Fruit fly (Drosophila melanogaster) whole organism, embryonic: Measurements from ENCODE around the gene Cp7Fa.
A peak's percentile ranks its signal among the peaks of the same experiment; 100 is the strongest.

Experiments
- BEAF-32 ChIP-seq: fragments of 200-800 bp; sonication (Bioruptor generic); optimal IDR thresholded peaks from 3 replicates; lab custom pipeline; 2017; ENCODE audit warnings: missing biosample characterization, missing genetic modification characterization, mild to moderate bottlenecking, moderate library complexity, missing genetic modification reagents
- Bgb ChIP-seq: fragments of 200-800 bp; sonication (Bioruptor generic); IDR thresholded peaks from 2 replicates; pipeline ENCODE4 v1.3.6; 2022; ENCODE audit warnings: missing biosample characterization, missing genetic modification characterization; ENCODE audit not compliant: partially characterized antibody
- CG10267 ChIP-seq: fragments of 200-800 bp; sonication (Bioruptor generic); optimal IDR thresholded peaks from 2 replicates; lab custom pipeline; 2018; ENCODE audit warnings: missing biosample characterization, mild to moderate bottlenecking, missing genetic modification characterization, moderate library complexity
- CG11093 ChIP-seq: fragments of 200-800 bp; sonication (Bioruptor generic); IDR thresholded peaks from 3 replicates; pipeline ENCODE4 v1.3.6; 2022; ENCODE audit warnings: missing biosample characterization, missing genetic modification characterization
- CG12219 ChIP-seq: fragments of 200-800 bp; sonication (Bioruptor generic); optimal IDR thresholded peaks from 3 replicates; lab custom pipeline; 2018; ENCODE audit warnings: missing biosample characterization, mild to moderate bottlenecking, missing genetic modification characterization
- CG12391 ChIP-seq: fragments of 200-800 bp; sonication (Bioruptor generic); optimal IDR thresholded peaks from 3 replicates; lab custom pipeline; 2018; ENCODE audit warnings: missing biosample characterization, mild to moderate bottlenecking, missing genetic modification characterization, moderate library complexity
- CG13775 ChIP-seq: fragments of 200-800 bp; sonication (Bioruptor generic); optimal IDR thresholded peaks from 3 replicates; lab custom pipeline; 2017; ENCODE audit warnings: missing biosample characterization, mild to moderate bottlenecking, missing genetic modification characterization
- CG13894 ChIP-seq: fragments of 200-800 bp; sonication (Bioruptor generic); optimal IDR thresholded peaks from 3 replicates; lab custom pipeline; 2018; ENCODE audit warnings: missing biosample characterization, mild to moderate bottlenecking, missing genetic modification characterization, moderate library complexity
- CG14014 ChIP-seq: fragments of 200-800 bp; sonication (Bioruptor generic); IDR thresholded peaks from 2 replicates; pipeline ENCODE4 v1.3.6; 2022; ENCODE audit warnings: missing biosample characterization, missing genetic modification characterization
- CG1529 ChIP-seq: fragments of 200-800 bp; sonication (Bioruptor generic); optimal IDR thresholded peaks from 3 replicates; lab custom pipeline; 2018; ENCODE audit warnings: missing biosample characterization, missing genetic modification characterization
- CG16813 ChIP-seq: fragments of 200-800 bp; sonication (Bioruptor generic); IDR thresholded peaks from 3 replicates; pipeline ENCODE4 v1.3.6; 2022; ENCODE audit warnings: missing biosample characterization, missing genetic modification characterization; ENCODE audit not compliant: partially characterized antibody
- CG16815 ChIP-seq: fragments of 200-800 bp; sonication (Bioruptor generic); optimal IDR thresholded peaks from 3 replicates; lab custom pipeline; 2017; ENCODE audit warnings: missing biosample characterization, mild to moderate bottlenecking, missing genetic modification characterization
- CG17186 ChIP-seq: fragments of 200-800 bp; sonication (Bioruptor generic); optimal IDR thresholded peaks from 3 replicates; lab custom pipeline; 2017; ENCODE audit warnings: missing biosample characterization, missing genetic modification reagents, missing genetic modification characterization
- CG17328 ChIP-seq: fragments of 200-800 bp; sonication (Bioruptor generic); IDR thresholded peaks from 2 replicates; pipeline ENCODE4 v1.3.6; 2022; ENCODE audit warnings: missing biosample characterization, missing genetic modification characterization
- CG2199 ChIP-seq: fragments of 200-800 bp; sonication (Bioruptor generic); IDR thresholded peaks from 3 replicates; pipeline ENCODE4 v1.3.6; 2022; ENCODE audit warnings: missing biosample characterization, missing genetic modification characterization
- CG34422 ChIP-seq: fragments of 200-800 bp; sonication (Bioruptor generic); IDR thresholded peaks from 3 replicates; pipeline ENCODE4 v1.3.6; 2022; ENCODE audit warnings: missing biosample characterization, missing genetic modification characterization
- CG6791 ChIP-seq: fragments of 200-800 bp; sonication (Bioruptor generic); IDR thresholded peaks from 3 replicates; pipeline ENCODE4 v1.3.6; 2022; ENCODE audit warnings: missing biosample characterization, missing genetic modification characterization; ENCODE audit not compliant: partially characterized antibody
- CG7928 ChIP-seq: fragments of 200-800 bp; sonication (Bioruptor generic); optimal IDR thresholded peaks from 2 replicates; lab custom pipeline; 2017; ENCODE audit warnings: missing biosample characterization, mild to moderate bottlenecking, missing genetic modification characterization
- Dad ChIP-seq: fragments of 200-800 bp; sonication (Bioruptor generic); optimal IDR thresholded peaks from 3 replicates; lab custom pipeline; 2016; ENCODE audit warnings: missing biosample characterization, missing genetic modification characterization
- E2f2 ChIP-seq: fragments of 200-800 bp; sonication (Bioruptor generic); IDR thresholded peaks from 2 replicates; pipeline ENCODE4 v1.3.6; 2022; ENCODE audit warnings: missing biosample characterization, missing genetic modification characterization
- Ets97D ChIP-seq: fragments of 200-800 bp; sonication (Bioruptor generic); optimal IDR thresholded peaks from 3 replicates; lab custom pipeline; 2016; ENCODE audit warnings: missing biosample characterization, missing genetic modification characterization
- Fer1 ChIP-seq: fragments of 200-800 bp; sonication (Bioruptor generic); optimal IDR thresholded peaks from 2 replicates; lab custom pipeline; 2017; ENCODE audit warnings: missing biosample characterization, mild to moderate bottlenecking, missing genetic modification characterization
- Hmr ChIP-seq: fragments of 200-800 bp; sonication (Bioruptor generic); optimal IDR thresholded peaks from 3 replicates; lab custom pipeline; 2017; ENCODE audit warnings: mild to moderate bottlenecking, missing biosample characterization, missing genetic modification reagents, missing genetic modification characterization
- Hr3 ChIP-seq: fragments of 200-800 bp; sonication (Bioruptor generic); optimal IDR thresholded peaks from 3 replicates; lab custom pipeline; 2016; ENCODE audit warnings: missing biosample characterization, missing genetic modification characterization
- Max ChIP-seq: fragments of 200-800 bp; sonication (Bioruptor generic); optimal IDR thresholded peaks from 2 replicates; lab custom pipeline; 2016; ENCODE audit warnings: missing biosample characterization, mild to moderate bottlenecking, missing genetic modification characterization
- Med ChIP-seq: fragments of 200-800 bp; sonication (Bioruptor generic); peaks from one replicate; lab custom pipeline; 2016; ENCODE audit warnings: missing biosample characterization, missing genetic modification characterization, mild to moderate bottlenecking, inconsistent platforms, moderate library complexity
- Pdp1 ChIP-seq, 2 experiments: fragments of 200-800 bp; sonication (Bioruptor generic); optimal IDR thresholded peaks; 3 replicates each; lab custom pipeline; 2016; ENCODE audit warnings: missing biosample characterization in 2 of 2, missing genetic modification characterization in 2 of 2, mild to moderate bottlenecking in 1 of 2, moderate library complexity in 1 of 2
- Scr ChIP-seq: fragments of 200-800 bp; sonication (Bioruptor generic); IDR thresholded peaks from 2 replicates; pipeline ENCODE4 v1.3.6; 2022; ENCODE audit warnings: missing biosample characterization, missing genetic modification characterization; ENCODE audit not compliant: partially characterized antibody
- Sin3A ChIP-seq: fragments of >200 bp; optimal IDR thresholded peaks from 2 replicates; lab custom pipeline; 2018
- aop ChIP-seq: fragments of 200-800 bp; sonication (Bioruptor generic); IDR thresholded peaks from 2 replicates; pipeline ENCODE4 v1.3.6; 2022; ENCODE audit warnings: missing biosample characterization, missing genetic modification characterization
- az2 ChIP-seq: fragments of 200-800 bp; sonication (Bioruptor generic); optimal IDR thresholded peaks from 3 replicates; lab custom pipeline; 2016; ENCODE audit warnings: missing biosample characterization, missing genetic modification characterization
- btn ChIP-seq: fragments of 200-800 bp; sonication (Bioruptor generic); optimal IDR thresholded peaks from 2 replicates; lab custom pipeline; 2016; ENCODE audit warnings: missing biosample characterization, missing genetic modification characterization
- cg ChIP-seq: fragments of 200-800 bp; sonication (Bioruptor generic); optimal IDR thresholded peaks from 3 replicates; lab custom pipeline; 2019; ENCODE audit warnings: missing biosample characterization, mild to moderate bottlenecking, missing genetic modification characterization, moderate library complexity
- da ChIP-seq: fragments of 200-800 bp; sonication (Bioruptor generic); optimal IDR thresholded peaks from 2 replicates; lab custom pipeline; 2016; ENCODE audit warnings: missing biosample characterization, missing genetic modification characterization
- emc ChIP-seq: fragments of 200-800 bp; sonication (Bioruptor generic); optimal IDR thresholded peaks from 2 replicates; lab custom pipeline; 2016; ENCODE audit warnings: missing biosample characterization, missing genetic modification characterization
- gfzf ChIP-seq: fragments of 200-800 bp; sonication (Bioruptor generic); optimal IDR thresholded peaks from 2 replicates; lab custom pipeline; 2016; ENCODE audit warnings: missing biosample characterization, mild to moderate bottlenecking, missing genetic modification characterization, moderate library complexity
- jing ChIP-seq: fragments of 200-800 bp; sonication (Bioruptor generic); optimal IDR thresholded peaks from 2 replicates; lab custom pipeline; 2018; ENCODE audit warnings: missing biosample characterization, mild to moderate bottlenecking, missing genetic modification characterization
- mam ChIP-seq: fragments of 200-800 bp; sonication (Bioruptor generic); optimal IDR thresholded peaks from 3 replicates; lab custom pipeline; 2016; ENCODE audit warnings: missing biosample characterization, missing genetic modification characterization
- mirr ChIP-seq: fragments of 200-800 bp; sonication (Bioruptor generic); optimal IDR thresholded peaks from 3 replicates; lab custom pipeline; 2018; ENCODE audit warnings: missing biosample characterization, mild to moderate bottlenecking, missing genetic modification characterization
- pan ChIP-seq, 4 experiments: fragments of >200 bp in 3 of 4; fragments of 200-800 bp in 1 of 4; sonication (Bioruptor generic) in 1 of 4; optimal IDR thresholded peaks in 3 of 4; IDR thresholded peaks in 1 of 4; 2 replicates each; pipeline versions ENCODE4 v1.3.6 to Lab custom; 2017 to 2022; ENCODE audit warnings: missing biosample characterization in 2 of 4, missing genetic modification characterization in 2 of 4, mixed read lengths in 1 of 4
- pho ChIP-seq: fragments of 200-800 bp; sonication (Bioruptor generic); optimal IDR thresholded peaks from 2 replicates; lab custom pipeline; 2016; ENCODE audit warnings: missing biosample characterization, missing genetic modification characterization
- phol ChIP-seq: fragments of 200-800 bp; sonication (Bioruptor generic); optimal IDR thresholded peaks from 3 replicates; lab custom pipeline; 2018; ENCODE audit warnings: missing biosample characterization, mild to moderate bottlenecking, missing genetic modification characterization, moderate library complexity
- row ChIP-seq: fragments of 200-800 bp; sonication (Bioruptor generic); IDR thresholded peaks from 3 replicates; pipeline ENCODE4 v1.3.6; 2022; ENCODE audit warnings: missing biosample characterization, missing genetic modification characterization
- shn ChIP-seq: fragments of 200-800 bp; sonication (Bioruptor generic); optimal IDR thresholded peaks from 3 replicates; lab custom pipeline; 2016; ENCODE audit warnings: missing biosample characterization, missing genetic modification characterization
- slbo ChIP-seq: fragments of 200-800 bp; sonication (Bioruptor generic); IDR thresholded peaks from 2 replicates; pipeline ENCODE4 v1.3.6; 2022; ENCODE audit warnings: missing biosample characterization, missing genetic modification characterization
- sna ChIP-seq: fragments of 200-800 bp; sonication (Bioruptor generic); IDR thresholded peaks from 2 replicates; pipeline ENCODE4 v1.3.6; 2022; ENCODE audit warnings: missing biosample characterization, missing genetic modification characterization; ENCODE audit not compliant: partially characterized antibody
- ssp ChIP-seq: fragments of 200-800 bp; sonication (Bioruptor generic); IDR thresholded peaks from 2 replicates; pipeline ENCODE4 v1.3.6; 2022; ENCODE audit warnings: missing biosample characterization, missing genetic modification characterization

The Cp7Fa gene

dm6 chrX:8517121-8518024, 46.7 kb downstream of the Cp7Fa start, which contains the start of gene Nrg (continued):
- peak; percentile 34; the same call in 1 of the 2 replicates for TF ChIP-seq CG14014 (GFP tag; lab: Robert Waterston, UW)
- TF ChIP-seq da = no peak
- no peak for TF ChIP-seq mam
- TF ChIP-seq Max = peak; percentile 26
- no peak for TF ChIP-seq CG16815 (GFP tag; lab: Kevin White, UChicago)
- TF ChIP-seq pho = peak; percentile 33
- TF ChIP-seq sna (GFP tag; lab: Robert Waterston, UW) = peak; percentile 100
- TF ChIP-seq CG11093 (GFP tag; lab: Robert Waterston, UW) = no peak
- TF ChIP-seq Hr3 (GFP tag; lab: Kevin White, UChicago) = no peak
- TF ChIP-seq pan (optimal IDR thresholded peaks at IDR 0.05; lab: Kevin White, UChicago) = no peak
- TF ChIP-seq pan (GFP tag; optimal IDR thresholded peaks at IDR 0.05 in 1 of 2, IDR thresholded peaks at IDR 0.05 in 1 of 2) = peak in 1 of 2 experiments; percentile 23
- TF ChIP-seq CG12391 (tag; lab: Kevin White, UChicago) = peak; percentile 44
- no peak for TF ChIP-seq CG1529 (GFP tag; lab: Kevin White, UChicago)
- peak; percentile 33 for TF ChIP-seq Dad (GFP tag; lab: Kevin White, UChicago)
- TF ChIP-seq az2 (GFP tag; lab: Kevin White, UChicago) = no peak
- peak; percentile 78 for TF ChIP-seq CG10267
- TF ChIP-seq cg (GFP tag; lab: Kevin White, UChicago) = peak; percentile 64
- no peak for TF ChIP-seq ssp (GFP tag; lab: Robert Waterston, UW)
- peak; percentile 98 for TF ChIP-seq BEAF-32 (GFP tag; lab: Kevin White, UChicago)
- peak; percentile 89 for TF ChIP-seq Med (GFP tag; lab: Kevin White, UChicago)
- peak; percentile 98 for TF ChIP-seq Scr
- TF ChIP-seq CG34422 (GFP tag; lab: Robert Waterston, UW) = peak; percentile 73; the same call in 2 of the 3 replicates
- TF ChIP-seq CG16813 (GFP tag; lab: Robert Waterston, UW) = peak; percentile 99
- TF ChIP-seq CG13894 (tag; lab: Kevin White, UChicago) = peak; percentile 61
- TF ChIP-seq Fer1 = peak; percentile 66
- TF ChIP-seq btn = no peak
- peak; percentile 16 to 61 for TF ChIP-seq Pdp1 (GFP tag; optimal IDR thresholded peaks at IDR 0.05; lab: Kevin White, UChicago)
- TF ChIP-seq CG17328 (GFP tag; lab: Robert Waterston, UW) = 0 out of 2 replicates have a peak, but pooled peaks have one; percentile 28
- peak; percentile 41 for TF ChIP-seq phol (tag; lab: Kevin White, UChicago)
- peak; percentile 43 for TF ChIP-seq slbo (GFP tag; lab: Robert Waterston, UW)
- peak; percentile 48; the same call in 1 of the 2 replicates for TF ChIP-seq aop (GFP tag; lab: Robert Waterston, UW)
- TF ChIP-seq gfzf (GFP tag; lab: Kevin White, UChicago) = peak; percentile 42
- TF ChIP-seq CG2199 = peak; percentile 37; the same call in 1 of the 3 replicates
- TF ChIP-seq row = peak; percentile 50
- no peak for TF ChIP-seq CG12219 (GFP tag; lab: Kevin White, UChicago)
- peak; percentile 35 for TF ChIP-seq CG13775 (GFP tag; lab: Kevin White, UChicago)
- TF ChIP-seq CG7928 (GFP tag; lab: Kevin White, UChicago) = peak; percentile 87
- TF ChIP-seq CG17186 (GFP tag; lab: Kevin White, UChicago) = peak; percentile 73
- TF ChIP-seq shn (GFP tag; lab: Kevin White, UChicago) = peak; percentile 21
- TF ChIP-seq CG6791 (GFP tag; lab: Robert Waterston, UW) = peak; percentile 99
- no peak for TF ChIP-seq jing
- peak; percentile 16 for TF ChIP-seq emc (GFP tag; lab: Kevin White, UChicago)
- TF ChIP-seq Sin3A = peak; percentile 10
- TF ChIP-seq Hmr (GFP tag; lab: Kevin White, UChicago) = peak; percentile 70
- TF ChIP-seq E2f2 (GFP tag; lab: Robert Waterston, UW) = peak; percentile 99
- peak; percentile 60 for TF ChIP-seq mirr
- TF ChIP-seq Ets97D = peak; percentile 93
- peak; percentile 99 for TF ChIP-seq Bgb (GFP tag; lab: Robert Waterston, UW)
